Fruit fly (Drosophila melanogaster) whole organism, adult: Measurements from ENCODE around the gene sina.
A peak's percentile ranks its signal among the peaks of the same experiment; 100 is the strongest.

Source experiments
- CG11617 ChIP-seq: fragments of 200-800 bp; sonication (Bioruptor generic); optimal IDR thresholded peaks from 2 replicates; lab custom pipeline; 2017; ENCODE audit warnings: mild to moderate bottlenecking, missing biosample characterization, missing genetic modification reagents, missing genetic modification characterization
- CG12768 ChIP-seq: fragments of 200-800 bp; sonication (Bioruptor generic); optimal IDR thresholded peaks from 2 replicates; lab custom pipeline; 2017; ENCODE audit warnings: missing biosample characterization, missing genetic modification characterization, mild to moderate bottlenecking, moderate library complexity, missing genetic modification reagents
- CG14711 ChIP-seq: fragments of 200-800 bp; sonication (Bioruptor generic); optimal IDR thresholded peaks from 2 replicates; lab custom pipeline; 2018; ENCODE audit warnings: missing biosample characterization, mild to moderate bottlenecking, missing genetic modification characterization, moderate library complexity
- CG1620 ChIP-seq: fragments of 200-800 bp; sonication (Bioruptor generic); optimal IDR thresholded peaks from 2 replicates; lab custom pipeline; 2016; ENCODE audit warnings: missing biosample characterization, missing genetic modification characterization
- CG33017 ChIP-seq: fragments of 200-800 bp; sonication (Bioruptor generic); optimal IDR thresholded peaks from 2 replicates; lab custom pipeline; 2018; ENCODE audit warnings: missing biosample characterization, mild to moderate bottlenecking, missing genetic modification characterization, moderate library complexity
- CG5204 ChIP-seq: fragments of 200-800 bp; sonication (Bioruptor generic); optimal IDR thresholded peaks from 2 replicates; lab custom pipeline; 2016; ENCODE audit warnings: missing biosample characterization, missing genetic modification characterization
- CG7045 ChIP-seq: fragments of 200-800 bp; sonication (Bioruptor generic); optimal IDR thresholded peaks from 2 replicates; lab custom pipeline; 2017; ENCODE audit warnings: missing biosample characterization, mild to moderate bottlenecking, missing genetic modification characterization
- CG7101 ChIP-seq: fragments of 200-800 bp; sonication (Bioruptor generic); optimal IDR thresholded peaks from 2 replicates; lab custom pipeline; 2018; ENCODE audit warnings: missing biosample characterization, mild to moderate bottlenecking, missing genetic modification characterization, moderate library complexity
- Clk ChIP-seq: fragments of 200-800 bp; sonication (Bioruptor generic); optimal IDR thresholded peaks from 2 replicates; lab custom pipeline; 2017; ENCODE audit warnings: missing biosample characterization, missing genetic modification characterization
- Crg-1 ChIP-seq: fragments of 200-800 bp; sonication (Bioruptor generic); optimal IDR thresholded peaks from 2 replicates; lab custom pipeline; 2016; ENCODE audit warnings: missing biosample characterization, missing genetic modification characterization
- Hr96 ChIP-seq: fragments of 200-800 bp; sonication (Bioruptor generic); optimal IDR thresholded peaks from 2 replicates; lab custom pipeline; 2016; ENCODE audit warnings: missing biosample characterization, missing genetic modification characterization
- Mnt ChIP-seq: fragments of 200-800 bp; sonication (Bioruptor generic); optimal IDR thresholded peaks from 2 replicates; lab custom pipeline; 2016; ENCODE audit warnings: missing biosample characterization, mild to moderate bottlenecking, missing genetic modification characterization
- bab1 ChIP-seq: fragments of 200-800 bp; sonication (Bioruptor generic); optimal IDR thresholded peaks from 3 replicates; lab custom pipeline; 2019; ENCODE audit warnings: missing biosample characterization, mild to moderate bottlenecking, missing genetic modification characterization, moderate library complexity
- cic ChIP-seq: fragments of 200-800 bp; sonication (Bioruptor generic); optimal IDR thresholded peaks from 2 replicates; lab custom pipeline; 2017; ENCODE audit warnings: missing biosample characterization, mild to moderate bottlenecking, missing genetic modification characterization, moderate library complexity
- cnc ChIP-seq, 2 experiments: fragments of >200 bp; optimal IDR thresholded peaks; 2 replicates each; lab custom pipeline; 2017
- kay ChIP-seq: fragments of 200-800 bp; sonication (Bioruptor generic); peaks from one replicate; lab custom pipeline; 2016; ENCODE audit warnings: missing biosample characterization, missing genetic modification characterization, borderline replicate concordance
- ovo ChIP-seq: fragments of 200-800 bp; sonication (Bioruptor generic); optimal IDR thresholded peaks from 2 replicates; lab custom pipeline; 2016; ENCODE audit warnings: missing biosample characterization, missing genetic modification characterization
- pad ChIP-seq: fragments of 200-800 bp; sonication (Bioruptor generic); optimal IDR thresholded peaks from 3 replicates; lab custom pipeline; 2017; ENCODE audit warnings: missing biosample characterization, missing genetic modification characterization, mild to moderate bottlenecking, moderate library complexity, missing genetic modification reagents
- tj ChIP-seq: fragments of 200-800 bp; sonication (Bioruptor generic); optimal IDR thresholded peaks from 3 replicates; lab custom pipeline; 2017; ENCODE audit warnings: missing biosample characterization, mild to moderate bottlenecking, missing genetic modification characterization, moderate library complexity
- toe ChIP-seq: fragments of 200-800 bp; sonication (Bioruptor generic); optimal IDR thresholded peaks from 2 replicates; lab custom pipeline; 2016; ENCODE audit warnings: missing biosample characterization, missing genetic modification characterization

Gene sina

dm6 chr3L:16867190-16867589, 13.6 kb downstream of the sina start:
- TF ChIP-seq CG5204 (GFP tag; lab: Kevin White, UChicago), result no peak
- no peak for TF ChIP-seq CG7101
- TF ChIP-seq tj (GFP tag; lab: Kevin White, UChicago), result no peak
- no peak for TF ChIP-seq CG11617
- no peak for TF ChIP-seq toe (GFP tag; lab: Kevin White, UChicago)
- TF ChIP-seq CG1620 (GFP tag; lab: Kevin White, UChicago), result no peak
- no peak for TF ChIP-seq cic (GFP tag; lab: Kevin White, UChicago)
- TF ChIP-seq CG12768 (GFP tag; lab: Kevin White, UChicago), result no peak
- no peak for TF ChIP-seq kay (GFP tag; lab: Kevin White, UChicago)
- no peak for TF ChIP-seq pad (GFP tag; lab: Kevin White, UChicago)
- no peak for TF ChIP-seq Crg-1
- no peak for TF ChIP-seq CG7045 (GFP tag; lab: Kevin White, UChicago)
- no peak for TF ChIP-seq CG14711 (tag; lab: Kevin White, UChicago)
- TF ChIP-seq bab1 (GFP tag; lab: Kevin White, UChicago), result no peak
- TF ChIP-seq cnc (optimal IDR thresholded peaks at IDR 0.05; lab: Kevin White, UChicago), result no peak
- no peak for TF ChIP-seq ovo
- TF ChIP-seq Hr96 (GFP tag; lab: Kevin White, UChicago), result no peak
- no peak for TF ChIP-seq Clk

- TF ChIP-seq cnc (optimal IDR thresholded peaks at IDR 0.05; lab: Kevin White, UChicago) (no peak), Mnt (GFP tag; lab: Kevin White, UChicago) (no peak), ovo (no peak), CG14711 (tag; lab: Kevin White, UChicago) (no peak), kay (GFP tag; lab: Kevin White, UChicago) (no peak), CG33017 (tag; lab: Kevin White, UChicago) (no peak), CG1620 (GFP tag; lab: Kevin White, UChicago) (no peak), CG7045 (GFP tag; lab: Kevin White, UChicago) (no peak), Clk (no peak)
Observed at dm6 chr3L:16870723-16871137, 17.2 kb downstream of the sina start.

dm6 chr3L:16871630-16872029, 18.1 kb downstream of the sina start:
- TF ChIP-seq CG7045 (GFP tag; lab: Kevin White, UChicago) (no peak), tj (GFP tag; lab: Kevin White, UChicago) (no peak), ovo (no peak), cic (GFP tag; lab: Kevin White, UChicago) (no peak)

dm6 chr3L:16872487-16872955, 19.0 kb downstream of the sina start:
- TF ChIP-seq CG11617, result no peak
- TF ChIP-seq cic (GFP tag; lab: Kevin White, UChicago), result no peak
- TF ChIP-seq CG7101, result no peak
- no peak for TF ChIP-seq Hr96 (GFP tag; lab: Kevin White, UChicago)
- no peak for TF ChIP-seq CG14711 (tag; lab: Kevin White, UChicago)
- TF ChIP-seq CG5204 (GFP tag; lab: Kevin White, UChicago), result no peak
- TF ChIP-seq bab1 (GFP tag; lab: Kevin White, UChicago), result no peak
- no peak for TF ChIP-seq Clk
- TF ChIP-seq pad (GFP tag; lab: Kevin White, UChicago), result no peak

- TF ChIP-seq kay (GFP tag; lab: Kevin White, UChicago) (no peak), pad (GFP tag; lab: Kevin White, UChicago) (no peak), CG7045 (GFP tag; lab: Kevin White, UChicago) (no peak), cic (GFP tag; lab: Kevin White, UChicago) (no peak)
Observed at dm6 chr3L:16873127-16873543, 19.6 kb downstream of the sina start.

dm6 chr3L:16873679-16874078, 20.1 kb downstream of the sina start:
- TF ChIP-seq CG7045 (GFP tag; lab: Kevin White, UChicago), result no peak
- no peak for TF ChIP-seq ovo
- peak; percentile 81 for TF ChIP-seq kay (GFP tag; lab: Kevin White, UChicago)

dm6 chr3L:16875484-16875883, 21.9 kb downstream of the sina start:
- TF ChIP-seq CG12768 (GFP tag; lab: Kevin White, UChicago), result no peak
- no peak for TF ChIP-seq tj (GFP tag; lab: Kevin White, UChicago)
- TF ChIP-seq Crg-1, result no peak
- TF ChIP-seq toe (GFP tag; lab: Kevin White, UChicago), result no peak

dm6 chr3L:16875959-16876358, 22.4 kb downstream of the sina start:
- TF ChIP-seq Hr96 (GFP tag; lab: Kevin White, UChicago) (no peak), Crg-1 (no peak)
